Worm (Caenorhabditis elegans): Measurements from ENCODE around the gene F26F4.8.
A peak's percentile ranks its signal among the peaks of the same experiment; 100 is the strongest.

Gene F26F4.8

ce11 chrIII:4906896-4907295, 1.6 kb upstream of the F26F4.8 start, which contains the start of gene rom-1:
TSS of gene rom-1 (plus strand) at chrIII:4907196.
- TF ChIP-seq F13C5.2 (tag; optimal IDR thresholded peaks at IDR 0.05) (no peak), aly-1 (tag; optimal IDR thresholded peaks at IDR 0.05) (no peak), sea-1 (GFP tag; conservative IDR thresholded peaks at IDR 0.05) (no peak), scrt-1 (GFP tag; IDR thresholded peaks at IDR 0.05) (no peak), hnd-1 (tag; optimal IDR thresholded peaks at IDR 0.05) (no peak), hmg-4 (GFP tag; optimal IDR thresholded peaks at IDR 0.05) (no peak), ceh-36 (tag; optimal IDR thresholded peaks at IDR 0.05) (no peak), tra-4 (tag; optimal IDR thresholded peaks at IDR 0.05) (no peak)

ce11 chrIII:4906365-4906764, 1.1 kb upstream of the F26F4.8 start:
- TF ChIP-seq hmg-4 (GFP tag; optimal IDR thresholded peaks at IDR 0.05) (no peak), aly-1 (tag; optimal IDR thresholded peaks at IDR 0.05) (no peak), tbx-11 (GFP tag; IDR thresholded peaks at IDR 0.05) (no peak), sea-1 (GFP tag; conservative IDR thresholded peaks at IDR 0.05) (no peak), ceh-13 (GFP tag; optimal IDR thresholded peaks at IDR 0.05) (no peak), scrt-1 (GFP tag; IDR thresholded peaks at IDR 0.05) (no peak), hmbx-1 (tag; optimal IDR thresholded peaks at IDR 0.05) (no peak), B0310.2 (tag; optimal IDR thresholded peaks at IDR 0.05) (no peak), ama-1 (optimal IDR thresholded peaks at IDR 0.05) (no peak), pes-1 (GFP tag; IDR thresholded peaks at IDR 0.05) (no peak), ceh-36 (tag; optimal IDR thresholded peaks at IDR 0.05) (no peak), F13C5.2 (tag; optimal IDR thresholded peaks at IDR 0.05) (no peak), tra-4 (tag; optimal IDR thresholded peaks at IDR 0.05) (no peak), flt-1 (GFP tag; IDR thresholded peaks at IDR 0.05) (no peak), ets-7 (tag; optimal IDR thresholded peaks at IDR 0.05) (no peak), hnd-1 (tag; optimal IDR thresholded peaks at IDR 0.05) (no peak), tbx-37 (GFP tag; conservative IDR thresholded peaks at IDR 0.05) (no peak)

ce11 chrIII:4903784-4904183, 1.5 kb downstream of the F26F4.8 start, which contains the start of gene kbp-2:
TSS of gene kbp-2 (minus strand) at chrIII:4903884.
- TF ChIP-seq ets-7 (tag; optimal IDR thresholded peaks at IDR 0.05) (no peak), hmbx-1 (tag; optimal IDR thresholded peaks at IDR 0.05) (no peak), hnd-1 (tag; optimal IDR thresholded peaks at IDR 0.05) (no peak), aly-1 (tag; optimal IDR thresholded peaks at IDR 0.05) (no peak), pes-1 (GFP tag; IDR thresholded peaks at IDR 0.05) (no peak), ceh-36 (tag; optimal IDR thresholded peaks at IDR 0.05) (no peak), sea-1 (GFP tag; conservative IDR thresholded peaks at IDR 0.05) (no peak), F13C5.2 (tag; optimal IDR thresholded peaks at IDR 0.05) (no peak)

ce11 chrIII:4900260-4900659, 5.0 kb downstream of the F26F4.8 start, which contains the start of gene tag-340:
TSS of gene tag-340 (plus strand) at chrIII:4900508.
- TF ChIP-seq hmbx-1 (tag; optimal IDR thresholded peaks at IDR 0.05) (no peak), hnd-1 (tag; optimal IDR thresholded peaks at IDR 0.05) (no peak), B0310.2 (tag; optimal IDR thresholded peaks at IDR 0.05) (no peak), aly-1 (tag; optimal IDR thresholded peaks at IDR 0.05) (no peak), tbx-11 (GFP tag; IDR thresholded peaks at IDR 0.05) (no peak), tra-4 (tag; optimal IDR thresholded peaks at IDR 0.05) (no peak), scrt-1 (GFP tag; IDR thresholded peaks at IDR 0.05) (no peak), ceh-36 (tag; optimal IDR thresholded peaks at IDR 0.05) (no peak)

- TF ChIP-seq F13C5.2 (tag; optimal IDR thresholded peaks at IDR 0.05) (peak; percentile 87), ceh-36 (tag; optimal IDR thresholded peaks at IDR 0.05) (no peak), B0310.2 (tag; optimal IDR thresholded peaks at IDR 0.05) (peak; percentile 19), flt-1 (GFP tag; IDR thresholded peaks at IDR 0.05) (no peak), scrt-1 (GFP tag; IDR thresholded peaks at IDR 0.05) (peak; percentile 55; the same call in 1 of the 2 replicates), ets-7 (tag; optimal IDR thresholded peaks at IDR 0.05) (peak; percentile 5), hnd-1 (tag; optimal IDR thresholded peaks at IDR 0.05) (no peak), hmg-4 (GFP tag; optimal IDR thresholded peaks at IDR 0.05) (peak; percentile 91), sea-1 (GFP tag; conservative IDR thresholded peaks at IDR 0.05) (0 out of 2 replicates have a peak, but pooled peaks have one; percentile 14)
Measured at ce11 chrIII:4899728-4900127, 5.5 kb downstream of the F26F4.8 start.

- TF ChIP-seq aly-1 (tag; optimal IDR thresholded peaks at IDR 0.05) (no peak), ceh-13 (GFP tag; optimal IDR thresholded peaks at IDR 0.05) (no peak), hmbx-1 (tag; optimal IDR thresholded peaks at IDR 0.05) (no peak), sea-1 (GFP tag; conservative IDR thresholded peaks at IDR 0.05) (no peak), flt-1 (GFP tag; IDR thresholded peaks at IDR 0.05) (no peak), F13C5.2 (tag; optimal IDR thresholded peaks at IDR 0.05) (no peak), tbx-11 (GFP tag; IDR thresholded peaks at IDR 0.05) (no peak)
Measured at ce11 chrIII:4899035-4899578, 6.2 kb downstream of the F26F4.8 start, which contains the start of gene nhl-2. TSS of gene nhl-2 (minus strand) at chrIII:4899085.

ce11 chrIII:4895313-4895712, 10.0 kb downstream of the F26F4.8 start:
- TF ChIP-seq B0310.2 (tag; optimal IDR thresholded peaks at IDR 0.05) (no peak), scrt-1 (GFP tag; IDR thresholded peaks at IDR 0.05) (no peak), tbx-11 (GFP tag; IDR thresholded peaks at IDR 0.05) (no peak), aly-1 (tag; optimal IDR thresholded peaks at IDR 0.05) (no peak), pes-1 (GFP tag; IDR thresholded peaks at IDR 0.05) (no peak), ama-1 (optimal IDR thresholded peaks at IDR 0.05) (no peak), hmbx-1 (tag; optimal IDR thresholded peaks at IDR 0.05) (no peak), ets-7 (tag; optimal IDR thresholded peaks at IDR 0.05) (no peak), ceh-13 (GFP tag; optimal IDR thresholded peaks at IDR 0.05) (no peak), tbx-37 (GFP tag; conservative IDR thresholded peaks at IDR 0.05) (no peak), F13C5.2 (tag; optimal IDR thresholded peaks at IDR 0.05) (no peak)

- TF ChIP-seq B0310.2 (tag; optimal IDR thresholded peaks at IDR 0.05), result no peak
- TF ChIP-seq ama-1 (optimal IDR thresholded peaks at IDR 0.05), result no peak
- TF ChIP-seq ceh-36 (tag; optimal IDR thresholded peaks at IDR 0.05), result no peak
Measured at ce11 chrIII:4893540-4893939, 11.7 kb downstream of the F26F4.8 start, which contains the start of gene F26F4.6. TSS of gene F26F4.6 (minus strand) at chrIII:4893640.
